Worm (Caenorhabditis elegans): ENCODE measurements around the gene Y39A3A.2.

DNA sequence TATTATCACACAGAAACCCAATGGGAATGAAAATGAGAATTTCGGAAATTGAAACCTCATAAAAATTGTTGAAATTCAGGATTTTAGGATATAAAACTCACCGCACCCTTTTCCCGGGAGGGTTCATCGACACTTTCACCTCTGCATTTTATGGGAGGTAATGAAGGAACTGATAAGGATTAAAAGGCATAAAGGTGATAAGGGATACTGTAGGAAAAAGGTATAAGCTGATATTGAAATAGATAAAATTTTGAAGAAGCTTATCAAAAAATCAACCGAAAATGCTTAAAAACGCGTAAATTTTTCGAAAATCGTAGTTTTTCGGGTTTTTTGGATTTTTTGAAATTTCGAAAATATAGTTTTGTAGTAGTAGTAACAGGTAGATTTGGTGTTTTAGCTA is 7.0 kb downstream of the Y39A3A.2 start:
- TF ChIP-seq fkh-10 (GFP tag; optimal IDR thresholded peaks at IDR 0.05) (no peak), unc-98 (GFP tag; IDR thresholded peaks at IDR 0.05) (no peak), ztf-4 (tag; optimal IDR thresholded peaks at IDR 0.05) (no peak)

Data from whole organism, L1 larva.